Fruit fly (Drosophila melanogaster): ENCODE measurements around the gene Cad74A.

- TF ChIP-seq GATAd (GFP tag; optimal IDR thresholded peaks at IDR 0.05), result no peak
- TF ChIP-seq tai (GFP tag; optimal IDR thresholded peaks at IDR 0.05), result no peak
- TF ChIP-seq h (GFP tag; optimal IDR thresholded peaks at IDR 0.05), result no peak
- no peak for TF ChIP-seq Vsx2 (GFP tag; optimal IDR thresholded peaks at IDR 0.05; ENCODE audit: partially characterized antibody)
- no peak for TF ChIP-seq jim (GFP tag; optimal IDR thresholded peaks at IDR 0.05)
Measured at dm6 chr3L:17374956-17375621, 4.2 kb downstream of the Cad74A start.
